Worm (Caenorhabditis elegans): ENCODE results near the gene snrp-200.

ce11 chrII:12690905-12691304 is 45.8 kb downstream of the snrp-200 start:
- TF ChIP-seq snpc-4 (tag; optimal IDR thresholded peaks at IDR 0.05) (no peak), nhr-11 (tag; optimal IDR thresholded peaks at IDR 0.05) (no peak), mdl-1 (tag; optimal IDR thresholded peaks at IDR 0.05) (no peak), nhr-77 (tag; optimal IDR thresholded peaks at IDR 0.05) (no peak), ztf-4 (tag; optimal IDR thresholded peaks at IDR 0.05) (no peak), unc-39 (tag; optimal IDR thresholded peaks at IDR 0.05) (no peak), lin-13 (GFP tag; optimal IDR thresholded peaks at IDR 0.05) (no peak), ztf-11 (tag; optimal IDR thresholded peaks at IDR 0.05) (no peak), nhr-237 (tag; optimal IDR thresholded peaks at IDR 0.05) (no peak), zag-1 (tag; optimal IDR thresholded peaks at IDR 0.05) (no peak), lsy-2 (tag; optimal IDR thresholded peaks at IDR 0.05) (no peak), gmeb-1 (tag; optimal IDR thresholded peaks at IDR 0.05) (no peak), crh-2 (tag; optimal IDR thresholded peaks at IDR 0.05) (no peak)
